Fruit fly (Drosophila melanogaster) whole organism, adult: Measurements from ENCODE around the gene CG34448.

ENCODE experiments used
- CG11617 ChIP-seq: fragments of 200-800 bp; sonication (Bioruptor generic); optimal IDR thresholded peaks from 2 replicates; lab custom pipeline; 2017; ENCODE audit warnings: mild to moderate bottlenecking, missing biosample characterization, missing genetic modification reagents, missing genetic modification characterization
- CG12768 ChIP-seq: fragments of 200-800 bp; sonication (Bioruptor generic); optimal IDR thresholded peaks from 2 replicates; lab custom pipeline; 2017; ENCODE audit warnings: missing biosample characterization, missing genetic modification characterization, mild to moderate bottlenecking, moderate library complexity, missing genetic modification reagents
- CG14711 ChIP-seq: fragments of 200-800 bp; sonication (Bioruptor generic); optimal IDR thresholded peaks from 2 replicates; lab custom pipeline; 2018; ENCODE audit warnings: missing biosample characterization, mild to moderate bottlenecking, missing genetic modification characterization, moderate library complexity
- CG1620 ChIP-seq: fragments of 200-800 bp; sonication (Bioruptor generic); optimal IDR thresholded peaks from 2 replicates; lab custom pipeline; 2016; ENCODE audit warnings: missing biosample characterization, missing genetic modification characterization
- CG33017 ChIP-seq: fragments of 200-800 bp; sonication (Bioruptor generic); optimal IDR thresholded peaks from 2 replicates; lab custom pipeline; 2018; ENCODE audit warnings: missing biosample characterization, mild to moderate bottlenecking, missing genetic modification characterization, moderate library complexity
- CG5204 ChIP-seq: fragments of 200-800 bp; sonication (Bioruptor generic); optimal IDR thresholded peaks from 2 replicates; lab custom pipeline; 2016; ENCODE audit warnings: missing biosample characterization, missing genetic modification characterization
- CG7045 ChIP-seq: fragments of 200-800 bp; sonication (Bioruptor generic); optimal IDR thresholded peaks from 2 replicates; lab custom pipeline; 2017; ENCODE audit warnings: missing biosample characterization, mild to moderate bottlenecking, missing genetic modification characterization
- CG7101 ChIP-seq: fragments of 200-800 bp; sonication (Bioruptor generic); optimal IDR thresholded peaks from 2 replicates; lab custom pipeline; 2018; ENCODE audit warnings: missing biosample characterization, mild to moderate bottlenecking, missing genetic modification characterization, moderate library complexity
- Clk ChIP-seq: fragments of 200-800 bp; sonication (Bioruptor generic); optimal IDR thresholded peaks from 2 replicates; lab custom pipeline; 2017; ENCODE audit warnings: missing biosample characterization, missing genetic modification characterization
- Crg-1 ChIP-seq: fragments of 200-800 bp; sonication (Bioruptor generic); optimal IDR thresholded peaks from 2 replicates; lab custom pipeline; 2016; ENCODE audit warnings: missing biosample characterization, missing genetic modification characterization
- Hr96 ChIP-seq: fragments of 200-800 bp; sonication (Bioruptor generic); optimal IDR thresholded peaks from 2 replicates; lab custom pipeline; 2016; ENCODE audit warnings: missing biosample characterization, missing genetic modification characterization
- Mnt ChIP-seq: fragments of 200-800 bp; sonication (Bioruptor generic); optimal IDR thresholded peaks from 2 replicates; lab custom pipeline; 2016; ENCODE audit warnings: missing biosample characterization, mild to moderate bottlenecking, missing genetic modification characterization
- bab1 ChIP-seq: fragments of 200-800 bp; sonication (Bioruptor generic); optimal IDR thresholded peaks from 3 replicates; lab custom pipeline; 2019; ENCODE audit warnings: missing biosample characterization, mild to moderate bottlenecking, missing genetic modification characterization, moderate library complexity
- cic ChIP-seq: fragments of 200-800 bp; sonication (Bioruptor generic); optimal IDR thresholded peaks from 2 replicates; lab custom pipeline; 2017; ENCODE audit warnings: missing biosample characterization, mild to moderate bottlenecking, missing genetic modification characterization, moderate library complexity
- cnc ChIP-seq, 2 experiments: fragments of >200 bp; optimal IDR thresholded peaks; 2 replicates each; lab custom pipeline; 2017
- kay ChIP-seq: fragments of 200-800 bp; sonication (Bioruptor generic); peaks from one replicate; lab custom pipeline; 2016; ENCODE audit warnings: missing biosample characterization, missing genetic modification characterization, borderline replicate concordance
- ovo ChIP-seq: fragments of 200-800 bp; sonication (Bioruptor generic); optimal IDR thresholded peaks from 2 replicates; lab custom pipeline; 2016; ENCODE audit warnings: missing biosample characterization, missing genetic modification characterization
- pad ChIP-seq: fragments of 200-800 bp; sonication (Bioruptor generic); optimal IDR thresholded peaks from 3 replicates; lab custom pipeline; 2017; ENCODE audit warnings: missing biosample characterization, missing genetic modification characterization, mild to moderate bottlenecking, moderate library complexity, missing genetic modification reagents
- tj ChIP-seq: fragments of 200-800 bp; sonication (Bioruptor generic); optimal IDR thresholded peaks from 3 replicates; lab custom pipeline; 2017; ENCODE audit warnings: missing biosample characterization, mild to moderate bottlenecking, missing genetic modification characterization, moderate library complexity
- toe ChIP-seq: fragments of 200-800 bp; sonication (Bioruptor generic); optimal IDR thresholded peaks from 2 replicates; lab custom pipeline; 2016; ENCODE audit warnings: missing biosample characterization, missing genetic modification characterization

The CG34448 gene

DNA sequence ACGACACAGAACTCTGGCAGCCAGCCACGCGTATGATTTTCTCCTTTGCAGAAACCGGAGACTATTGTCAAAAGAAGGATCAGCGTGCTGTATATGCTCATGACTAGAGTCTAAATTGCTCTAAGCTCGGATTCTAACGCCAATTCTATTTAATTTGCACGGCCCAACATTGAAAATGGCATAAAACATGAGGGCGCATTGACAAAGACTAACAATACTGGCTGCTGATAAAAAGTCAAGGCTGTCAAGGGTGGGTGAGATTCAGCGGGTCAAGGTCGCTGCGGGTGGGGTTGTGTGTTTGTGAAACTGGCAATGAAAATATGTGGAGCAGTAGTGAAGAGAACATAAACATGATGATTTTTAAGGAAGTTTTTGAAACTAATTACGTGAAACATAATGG is at the start of gene CG34448:
CG34448 (minus strand) TSS at position 101 of the 400 bp plus-strand sequence.
- no peak for TF ChIP-seq Clk (GFP tag; lab: Kevin White, UChicago)
- TF ChIP-seq Hr96 = no peak
- TF ChIP-seq pad (GFP tag; lab: Kevin White, UChicago) = no peak
- no peak for TF ChIP-seq toe (GFP tag; lab: Kevin White, UChicago)
- no peak for TF ChIP-seq CG7101
- TF ChIP-seq CG14711 (tag; lab: Kevin White, UChicago) = no peak
- TF ChIP-seq CG11617 = no peak
- TF ChIP-seq Crg-1 (GFP tag; lab: Kevin White, UChicago) = no peak
- TF ChIP-seq kay (GFP tag; lab: Kevin White, UChicago) = no peak
- TF ChIP-seq CG12768 (GFP tag; lab: Kevin White, UChicago) = no peak
- TF ChIP-seq CG5204 (GFP tag; lab: Kevin White, UChicago) = no peak

DNA sequence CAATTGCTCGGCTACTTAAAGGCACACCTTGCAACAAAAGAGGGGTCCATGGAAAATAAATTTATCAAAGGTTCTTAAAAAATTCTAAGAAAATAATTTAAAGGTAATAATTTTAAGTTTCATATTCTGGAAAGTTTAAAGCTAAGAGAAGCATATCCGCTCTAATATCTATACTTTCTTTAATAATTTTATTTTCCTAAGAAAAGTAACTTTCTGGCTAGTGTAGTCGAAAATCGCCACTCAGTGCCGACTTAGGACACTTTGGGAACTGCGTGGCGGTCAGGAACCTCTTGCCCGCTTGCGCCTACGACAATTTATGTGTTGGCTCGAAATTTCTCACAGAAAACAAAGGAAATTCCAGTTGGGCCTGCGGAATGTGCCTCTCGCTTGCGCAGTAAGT is 48.6 kb upstream of the CG34448 start:
- no peak for TF ChIP-seq CG11617

DNA sequence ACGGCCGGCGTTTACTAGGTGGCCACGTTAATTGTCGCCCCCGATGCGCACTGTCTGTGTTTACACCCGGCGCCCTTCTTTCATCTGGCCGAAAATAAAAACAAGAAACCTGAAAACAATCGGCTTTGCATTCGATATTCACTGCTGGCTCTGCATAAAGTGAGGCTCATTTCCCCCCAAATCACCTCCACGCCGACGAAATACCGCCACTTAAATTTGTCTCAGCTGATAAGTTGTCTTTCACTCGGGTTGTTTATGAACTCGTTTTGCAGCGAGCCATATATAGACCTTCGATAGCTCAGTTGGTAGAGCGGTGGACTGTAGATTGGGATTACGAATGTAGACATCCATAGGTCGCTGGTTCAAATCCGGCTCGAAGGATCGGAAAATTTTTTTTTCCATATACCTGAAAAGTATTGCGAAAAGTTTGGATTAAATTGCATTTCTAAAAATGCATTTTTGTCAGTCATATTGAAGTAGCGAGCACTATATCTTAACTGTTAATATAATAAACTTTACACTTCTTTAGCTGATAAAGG is 44.6 kb upstream of the CG34448 start:
- TF ChIP-seq Crg-1 (GFP tag; lab: Kevin White, UChicago) = no peak
- peak; percentile 72 for TF ChIP-seq tj

DNA sequence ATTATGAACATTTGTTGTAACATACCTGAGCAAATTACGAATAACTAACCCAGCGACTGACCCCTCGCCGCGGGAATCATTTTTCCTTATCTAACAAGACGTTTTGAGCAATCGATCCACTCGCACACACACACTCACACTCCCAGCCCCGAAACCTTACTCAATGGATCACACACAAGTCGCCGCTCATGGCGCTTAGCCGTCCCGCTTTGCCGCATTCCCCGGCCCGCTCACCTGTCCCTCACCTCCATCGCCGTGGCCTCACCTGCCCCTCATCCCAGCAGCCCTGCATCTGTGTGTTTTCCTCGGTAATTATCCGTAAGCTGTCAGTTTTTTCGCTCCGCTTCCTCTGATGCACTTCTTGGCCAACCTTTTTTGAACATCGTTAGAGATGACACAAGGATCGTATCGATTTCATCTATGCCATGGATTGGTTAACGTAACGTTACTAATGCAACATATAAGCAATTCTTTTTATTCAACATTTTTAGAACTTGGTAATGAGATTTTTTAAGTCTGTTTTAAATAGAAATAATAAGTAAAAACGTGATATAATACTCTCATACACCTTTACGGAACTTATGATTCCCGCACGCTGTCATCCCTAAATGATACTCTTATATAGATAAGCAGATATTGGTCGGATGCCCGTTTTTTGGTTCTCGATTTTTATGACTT is 43.7 kb upstream of the CG34448 start:
- TF ChIP-seq CG11617 (no peak), CG5204 (GFP tag; lab: Kevin White, UChicago) (no peak), CG12768 (GFP tag; lab: Kevin White, UChicago) (no peak), CG7101 (no peak), bab1 (no peak), Hr96 (no peak), kay (GFP tag; lab: Kevin White, UChicago) (no peak), tj (no peak), cnc (optimal IDR thresholded peaks at IDR 0.05; lab: Kevin White, UChicago) (no peak), toe (GFP tag; lab: Kevin White, UChicago) (no peak), pad (GFP tag; lab: Kevin White, UChicago) (no peak), Mnt (GFP tag; lab: Kevin White, UChicago) (no peak), CG33017 (tag; lab: Kevin White, UChicago) (no peak), Clk (GFP tag; lab: Kevin White, UChicago) (no peak), ovo (no peak)

DNA sequence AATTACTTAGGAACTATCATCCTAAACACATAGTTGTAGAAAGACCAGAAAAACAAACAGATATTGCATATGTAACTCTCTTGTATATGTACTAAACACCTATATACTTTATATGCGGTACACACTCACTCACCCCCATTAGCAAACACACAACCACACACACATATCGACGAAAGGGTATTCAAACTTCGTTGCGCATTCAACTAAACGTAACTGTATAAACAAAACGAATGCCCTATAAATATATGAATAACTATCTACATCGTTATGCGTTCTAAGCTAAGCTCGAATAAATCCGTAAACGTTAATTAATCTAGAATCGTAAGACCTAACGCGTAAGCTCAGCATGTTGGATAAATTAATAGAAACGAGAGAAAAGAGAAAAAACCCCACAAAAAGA is 41.5 kb upstream of the CG34448 start:
- TF ChIP-seq CG12768 (GFP tag; lab: Kevin White, UChicago) (no peak), toe (GFP tag; lab: Kevin White, UChicago) (no peak), kay (GFP tag; lab: Kevin White, UChicago) (no peak)

DNA sequence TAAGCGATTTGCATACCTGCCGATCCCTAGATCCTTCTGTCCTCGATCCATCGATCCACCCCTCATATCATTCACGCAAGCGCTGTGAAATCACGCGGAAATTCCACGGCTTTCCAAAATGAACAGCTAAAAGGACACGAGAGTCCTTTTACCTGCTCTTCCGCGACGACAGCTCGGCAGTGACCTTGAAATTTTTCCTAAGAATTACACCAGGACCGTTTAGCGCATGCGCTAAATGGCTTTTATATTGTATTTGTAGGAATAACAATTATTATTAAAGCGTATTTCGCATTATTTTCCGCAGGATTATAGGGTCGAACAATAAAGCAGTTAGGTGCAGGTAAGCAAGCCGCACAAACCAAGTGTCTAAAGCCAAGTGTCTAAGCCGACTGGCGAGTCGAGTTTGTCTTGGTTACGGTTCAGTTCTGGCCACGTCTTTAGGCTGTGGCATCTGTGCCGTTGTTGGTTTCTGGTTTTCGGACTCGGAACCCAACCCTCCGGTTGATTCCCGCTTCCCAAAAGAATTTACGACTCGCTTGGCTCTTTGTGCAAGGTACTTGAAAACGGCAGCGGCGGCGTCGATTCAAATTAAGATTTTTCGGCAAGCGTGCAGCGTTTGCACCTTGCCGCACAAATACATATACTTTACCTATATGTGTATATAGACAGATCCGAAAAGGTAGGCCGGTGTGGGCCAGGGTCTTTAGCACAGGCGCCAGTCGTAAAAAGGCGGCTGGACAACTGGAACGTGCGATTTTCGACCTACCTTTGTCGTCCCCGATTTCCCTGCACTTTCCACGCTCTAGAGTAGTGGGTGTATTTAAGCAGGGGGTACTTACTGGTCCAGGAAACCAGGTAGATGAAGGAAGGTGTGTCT is 39.0 kb upstream of the CG34448 start:
- TF ChIP-seq Mnt (GFP tag; lab: Kevin White, UChicago) (no peak), CG14711 (tag; lab: Kevin White, UChicago) (no peak), Hr96 (no peak), CG11617 (no peak), cnc (optimal IDR thresholded peaks at IDR 0.05; lab: Kevin White, UChicago) (no peak), CG7045 (GFP tag; lab: Kevin White, UChicago) (no peak), tj (no peak), pad (GFP tag; lab: Kevin White, UChicago) (no peak), cic (no peak), toe (GFP tag; lab: Kevin White, UChicago) (no peak), CG7101 (no peak), Clk (GFP tag; lab: Kevin White, UChicago) (no peak), kay (GFP tag; lab: Kevin White, UChicago) (no peak)

DNA sequence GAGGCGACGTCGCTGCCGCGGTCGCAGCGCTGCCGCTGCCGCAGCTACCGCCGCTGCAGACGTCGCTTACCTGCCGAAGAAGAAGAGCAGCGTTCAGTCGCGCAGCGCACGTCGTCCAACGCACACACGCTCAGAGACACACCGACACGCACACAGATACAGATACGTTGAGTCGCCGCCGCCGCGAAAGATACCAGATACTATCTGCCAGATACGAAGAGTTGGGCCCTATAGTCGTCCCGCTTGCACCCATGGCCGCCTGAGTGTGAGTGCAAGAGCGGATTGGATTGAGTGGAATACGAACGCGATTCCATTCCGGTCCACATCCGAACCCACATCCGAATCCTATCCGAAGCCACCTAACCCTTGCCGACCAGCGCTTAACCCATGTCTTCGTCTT is 36.9 kb upstream of the CG34448 start:
- no peak for TF ChIP-seq cnc (optimal IDR thresholded peaks at IDR 0.05; lab: Kevin White, UChicago)
- no peak for TF ChIP-seq Hr96
- TF ChIP-seq CG7045 (GFP tag; lab: Kevin White, UChicago) = no peak
- no peak for TF ChIP-seq CG14711 (tag; lab: Kevin White, UChicago)
- TF ChIP-seq CG7101 = no peak
- no peak for TF ChIP-seq ovo
- TF ChIP-seq cic = no peak
- no peak for TF ChIP-seq CG11617
- no peak for TF ChIP-seq CG33017 (tag; lab: Kevin White, UChicago)
- TF ChIP-seq Crg-1 (GFP tag; lab: Kevin White, UChicago) = no peak
- TF ChIP-seq bab1 = no peak
- TF ChIP-seq CG1620 (GFP tag; lab: Kevin White, UChicago) = no peak
- TF ChIP-seq tj = no peak
- TF ChIP-seq toe (GFP tag; lab: Kevin White, UChicago) = no peak
